Fruit fly (Drosophila melanogaster) whole organism, prepupa: ENCODE measurements around the gene Cyp6d4.

Experiments
- Blimp-1 ChIP-seq: fragments of 200-800 bp; sonication (Bioruptor generic); optimal IDR thresholded peaks from 3 replicates; lab custom pipeline; 2017; ENCODE audit warnings: missing biosample characterization, missing genetic modification characterization, mild to moderate bottlenecking, moderate library complexity, missing genetic modification reagents
- CG10631 ChIP-seq: fragments of 200-800 bp; sonication (Bioruptor generic); optimal IDR thresholded peaks from 2 replicates; lab custom pipeline; 2016; ENCODE audit warnings: missing biosample characterization, missing genetic modification characterization
- CG10669 ChIP-seq: fragments of 200-800 bp; sonication (Bioruptor generic); optimal IDR thresholded peaks from 3 replicates; lab custom pipeline; 2018; ENCODE audit warnings: missing biosample characterization, mild to moderate bottlenecking, missing genetic modification characterization, moderate library complexity
- CG15336 ChIP-seq: fragments of 200-800 bp; sonication (Bioruptor generic); IDR thresholded peaks from 2 replicates; pipeline ENCODE4 v1.3.6; 2022; ENCODE audit warnings: missing biosample characterization, missing genetic modification characterization
- CG1621 ChIP-seq: fragments of 200-800 bp; sonication (Bioruptor generic); optimal IDR thresholded peaks from 3 replicates; lab custom pipeline; 2018; ENCODE audit warnings: missing biosample characterization, mild to moderate bottlenecking, missing genetic modification characterization
- CG3032 ChIP-seq: fragments of 200-800 bp; optimal IDR thresholded peaks from 2 replicates; lab custom pipeline; 2019; ENCODE audit warnings: missing biosample characterization, mild to moderate bottlenecking, missing genetic modification characterization, moderate library complexity
- CG31627 ChIP-seq: fragments of 200-800 bp; sonication (Bioruptor generic); optimal IDR thresholded peaks from 3 replicates; lab custom pipeline; 2016; ENCODE audit warnings: missing biosample characterization, missing genetic modification characterization
- CG32006 ChIP-seq: fragments of 200-800 bp; sonication (Bioruptor generic); optimal IDR thresholded peaks from 3 replicates; lab custom pipeline; 2017; ENCODE audit warnings: missing biosample characterization, mild to moderate bottlenecking, missing genetic modification characterization
- CG3919 ChIP-seq: fragments of 200-800 bp; sonication (Bioruptor generic); optimal IDR thresholded peaks from 3 replicates; lab custom pipeline; 2016; ENCODE audit warnings: missing biosample characterization, missing genetic modification characterization
- CG4318 ChIP-seq: fragments of 200-800 bp; sonication (Bioruptor generic); optimal IDR thresholded peaks from 3 replicates; lab custom pipeline; 2017; ENCODE audit warnings: missing biosample characterization, mild to moderate bottlenecking, missing genetic modification characterization
- CG6163 ChIP-seq: fragments of 200-800 bp; sonication (Bioruptor generic); IDR thresholded peaks from 3 replicates; pipeline ENCODE4 v1.3.6; 2022; ENCODE audit warnings: missing biosample characterization, missing genetic modification characterization
- CG6276 ChIP-seq: fragments of 200-800 bp; sonication (Bioruptor generic); optimal IDR thresholded peaks from 2 replicates; lab custom pipeline; 2017; ENCODE audit warnings: missing biosample characterization, mild to moderate bottlenecking, missing genetic modification characterization
- CG6792 ChIP-seq: fragments of 200-800 bp; sonication (Bioruptor generic); optimal IDR thresholded peaks from 3 replicates; lab custom pipeline; 2016; ENCODE audit warnings: missing biosample characterization, missing genetic modification characterization
- CG6808 ChIP-seq: fragments of 200-800 bp; sonication (Bioruptor generic); optimal IDR thresholded peaks from 3 replicates; lab custom pipeline; 2017; ENCODE audit warnings: missing biosample characterization, missing genetic modification characterization, mild to moderate bottlenecking, moderate library complexity, missing genetic modification reagents
- CG6854 ChIP-seq: fragments of 200-800 bp; sonication (Bioruptor generic); optimal IDR thresholded peaks from 2 replicates; lab custom pipeline; 2017; ENCODE audit warnings: missing biosample characterization, mild to moderate bottlenecking, missing genetic modification characterization
- CG7368 ChIP-seq: fragments of 200-800 bp; sonication (Bioruptor generic); optimal IDR thresholded peaks from 3 replicates; lab custom pipeline; 2016; ENCODE audit warnings: missing biosample characterization, missing genetic modification characterization
- CG8119 ChIP-seq: fragments of 200-800 bp; sonication (Bioruptor generic); IDR thresholded peaks from 3 replicates; pipeline ENCODE4 v1.3.6; 2022; ENCODE audit warnings: missing biosample characterization, missing genetic modification characterization
- CG8319 ChIP-seq: fragments of 200-800 bp; sonication (Bioruptor generic); optimal IDR thresholded peaks from 3 replicates; lab custom pipeline; 2016; ENCODE audit warnings: missing biosample characterization, missing genetic modification characterization
- CG8632 ChIP-seq: fragments of 200-800 bp; sonication (Bioruptor generic); optimal IDR thresholded peaks from 3 replicates; lab custom pipeline; 2016; ENCODE audit warnings: missing biosample characterization, missing genetic modification characterization
- CG9139 ChIP-seq: fragments of 200-800 bp; sonication (Bioruptor generic); optimal IDR thresholded peaks from 3 replicates; lab custom pipeline; 2017; ENCODE audit warnings: missing biosample characterization, mild to moderate bottlenecking, missing genetic modification characterization
- Eip75B ChIP-seq: fragments of 200-800 bp; sonication (Bioruptor generic); optimal IDR thresholded peaks from 3 replicates; lab custom pipeline; 2016; ENCODE audit warnings: missing biosample characterization, missing genetic modification characterization
- Eip78C ChIP-seq: fragments of 200-800 bp; sonication (Bioruptor generic); peaks from one replicate; lab custom pipeline; 2016; ENCODE audit warnings: missing biosample characterization, missing genetic modification characterization
- Ets21C ChIP-seq: fragments of 200-800 bp; sonication (Bioruptor generic); optimal IDR thresholded peaks from 3 replicates; lab custom pipeline; 2016; ENCODE audit warnings: missing biosample characterization, missing genetic modification characterization
- Hr4 ChIP-seq: fragments of 200-800 bp; sonication (Bioruptor generic); optimal IDR thresholded peaks from 3 replicates; lab custom pipeline; 2016; ENCODE audit warnings: missing biosample characterization, missing genetic modification characterization
- Lpt ChIP-seq: fragments of 200-800 bp; sonication (Bioruptor generic); optimal IDR thresholded peaks from 3 replicates; lab custom pipeline; 2016; ENCODE audit warnings: missing biosample characterization, missing genetic modification characterization
- Met ChIP-seq: fragments of 200-800 bp; sonication (Bioruptor generic); optimal IDR thresholded peaks from 3 replicates; lab custom pipeline; 2016; ENCODE audit warnings: missing biosample characterization, missing genetic modification characterization
- OdsH ChIP-seq: fragments of 200-800 bp; sonication (Bioruptor generic); optimal IDR thresholded peaks from 3 replicates; lab custom pipeline; 2016; ENCODE audit warnings: missing biosample characterization, missing genetic modification characterization
- Smox ChIP-seq: fragments of 200-800 bp; sonication (Bioruptor generic); optimal IDR thresholded peaks from 3 replicates; lab custom pipeline; 2016; ENCODE audit warnings: missing biosample characterization, missing genetic modification characterization
- Sox14 ChIP-seq: fragments of 200-800 bp; sonication (Bioruptor generic); optimal IDR thresholded peaks from 3 replicates; lab custom pipeline; 2016; ENCODE audit warnings: missing biosample characterization, missing genetic modification characterization
- Sox15 ChIP-seq: fragments of 200-800 bp; sonication (Bioruptor generic); optimal IDR thresholded peaks from 3 replicates; lab custom pipeline; 2016; ENCODE audit warnings: missing biosample characterization, missing genetic modification characterization
- achi ChIP-seq: fragments of 200-800 bp; sonication (Bioruptor generic); optimal IDR thresholded peaks from 3 replicates; lab custom pipeline; 2016; ENCODE audit warnings: missing biosample characterization, missing genetic modification characterization
- acj6 ChIP-seq: fragments of 200-800 bp; sonication (Bioruptor generic); optimal IDR thresholded peaks from 3 replicates; lab custom pipeline; 2016; ENCODE audit warnings: missing biosample characterization, missing genetic modification characterization
- dac ChIP-seq: fragments of 200-800 bp; sonication (Bioruptor generic); optimal IDR thresholded peaks from 2 replicates; lab custom pipeline; 2017; ENCODE audit warnings: missing biosample characterization, mild to moderate bottlenecking, missing genetic modification characterization
- dsx ChIP-seq: fragments of 200-800 bp; optimal IDR thresholded peaks from 3 replicates; lab custom pipeline; 2019; ENCODE audit warnings: missing biosample characterization, mild to moderate bottlenecking, missing genetic modification characterization, moderate library complexity; ENCODE audit not compliant: poor library complexity, severe bottlenecking
- eg ChIP-seq: fragments of 200-800 bp; sonication (Bioruptor generic); IDR thresholded peaks from 3 replicates; pipeline ENCODE4 v1.3.6; 2022; ENCODE audit warnings: missing biosample characterization, missing genetic modification characterization
- fd59A ChIP-seq: fragments of 200-800 bp; sonication (Bioruptor generic); optimal IDR thresholded peaks from 2 replicates; lab custom pipeline; 2017; ENCODE audit warnings: missing biosample characterization, mild to moderate bottlenecking, missing genetic modification characterization, missing genetic modification reagents
- fd85E ChIP-seq: fragments of 200-800 bp; sonication (Bioruptor generic); optimal IDR thresholded peaks from 3 replicates; lab custom pipeline; 2016; ENCODE audit warnings: missing biosample characterization, missing genetic modification characterization
- lz ChIP-seq: fragments of 200-800 bp; sonication (Bioruptor generic); optimal IDR thresholded peaks from 3 replicates; lab custom pipeline; 2016; ENCODE audit warnings: missing biosample characterization, missing genetic modification characterization
- net ChIP-seq: fragments of 200-800 bp; sonication (Bioruptor generic); optimal IDR thresholded peaks from 3 replicates; lab custom pipeline; 2016; ENCODE audit warnings: missing biosample characterization, missing genetic modification characterization
- pdm3 ChIP-seq: fragments of 200-800 bp; sonication (Bioruptor generic); optimal IDR thresholded peaks from 3 replicates; lab custom pipeline; 2016; ENCODE audit warnings: missing biosample characterization, missing genetic modification characterization
- salr ChIP-seq, 2 experiments: fragments of 200-800 bp; sonication (Bioruptor generic); optimal IDR thresholded peaks; 3 replicates each; lab custom pipeline; 2016 to 2018; ENCODE audit warnings: missing biosample characterization in 2 of 2, missing genetic modification characterization in 2 of 2, mild to moderate bottlenecking in 1 of 2
- spab ChIP-seq: fragments of 200-800 bp; sonication (Bioruptor generic); optimal IDR thresholded peaks from 2 replicates; lab custom pipeline; 2017; ENCODE audit warnings: missing biosample characterization, mild to moderate bottlenecking, missing genetic modification characterization, missing genetic modification reagents
- ss ChIP-seq, 2 experiments: fragments of 200-800 bp; sonication (Bioruptor generic); optimal IDR thresholded peaks; 2 replicates in 1 of 2; 3 replicates in 1 of 2; lab custom pipeline; 2017 to 2018; ENCODE audit warnings: mild to moderate bottlenecking in 2 of 2, missing biosample characterization in 2 of 2, missing genetic modification characterization in 2 of 2, moderate library complexity in 1 of 2
- svp ChIP-seq: fragments of 200-800 bp; sonication (Bioruptor generic); peaks from one replicate; lab custom pipeline; 2016; ENCODE audit warnings: missing biosample characterization, missing genetic modification characterization
- vri ChIP-seq: fragments of 200-800 bp; sonication (Bioruptor generic); optimal IDR thresholded peaks from 3 replicates; lab custom pipeline; 2016; ENCODE audit warnings: missing biosample characterization, mild to moderate bottlenecking, missing genetic modification characterization

Cyp6d4 gene

dm6 chr3R:22666449-22667283 is 31.5 kb upstream of the Cyp6d4 start:
- TF ChIP-seq CG15336 (GFP tag; lab: Robert Waterston, UW), result no peak
- TF ChIP-seq eg (GFP tag; lab: Robert Waterston, UW), result 0 out of 3 replicates have a peak, but pooled peaks have one; percentile 43
- TF ChIP-seq CG8119 (GFP tag; lab: Robert Waterston, UW), result no peak; the same call in 2 of the 3 replicates
- no peak for TF ChIP-seq lz
- TF ChIP-seq CG7368 (GFP tag; lab: Kevin White, UChicago), result no peak
- TF ChIP-seq acj6, result no peak
- TF ChIP-seq Sox14, result no peak
- no peak for TF ChIP-seq CG32006 (GFP tag; lab: Kevin White, UChicago)
- TF ChIP-seq ss (GFP tag; optimal IDR thresholded peaks at IDR 0.05; lab: Kevin White, UChicago), result no peak
- TF ChIP-seq Ets21C (GFP tag; lab: Kevin White, UChicago), result no peak
- TF ChIP-seq net (GFP tag; lab: Kevin White, UChicago), result no peak
- peak; percentile 42; the same call in 1 of the 3 replicates for TF ChIP-seq CG6163
- TF ChIP-seq Eip75B (GFP tag; lab: Kevin White, UChicago), result peak; percentile 21
- peak; percentile 70 for TF ChIP-seq Eip78C
- no peak for TF ChIP-seq CG8319 (GFP tag; lab: Kevin White, UChicago)
- no peak for TF ChIP-seq dsx (GFP tag; lab: Kevin White, UChicago)
- TF ChIP-seq Blimp-1, result no peak
- TF ChIP-seq CG10631, result no peak
- TF ChIP-seq CG9139 (GFP tag; lab: Kevin White, UChicago), result peak; percentile 14
- no peak for TF ChIP-seq CG6808 (GFP tag; lab: Kevin White, UChicago)
- TF ChIP-seq CG1621, result peak; percentile 12
- TF ChIP-seq CG31627 (GFP tag; lab: Kevin White, UChicago), result no peak

dm6 chr3R:22667284-22667958 is 30.7 kb upstream of the Cyp6d4 start:
- TF ChIP-seq CG7368 (GFP tag; lab: Kevin White, UChicago) (peak; percentile 93), OdsH (GFP tag; lab: Kevin White, UChicago) (peak; percentile 95), CG6854 (GFP tag; lab: Kevin White, UChicago) (peak; percentile 65), CG3032 (tag; lab: Kevin White, UChicago) (peak; percentile 97), CG10631 (peak; percentile 92), Met (GFP tag; lab: Kevin White, UChicago) (peak; percentile 95), Lpt (GFP tag; lab: Kevin White, UChicago) (peak; percentile 95), Blimp-1 (peak; percentile 97), CG4318 (GFP tag; lab: Kevin White, UChicago) (peak; percentile 91), ss (GFP tag; optimal IDR thresholded peaks at IDR 0.05; lab: Kevin White, UChicago) (peak; percentile 91 to 96), CG6276 (GFP tag; lab: Kevin White, UChicago) (peak; percentile 91), CG15336 (GFP tag; lab: Robert Waterston, UW) (peak; percentile 95), spab (GFP tag; lab: Kevin White, UChicago) (peak; percentile 95), achi (peak; percentile 93), salr (GFP tag; optimal IDR thresholded peaks at IDR 0.05; lab: Kevin White, UChicago) (peak; percentile 82 to 97), dsx (GFP tag; lab: Kevin White, UChicago) (peak; percentile 97), CG31627 (GFP tag; lab: Kevin White, UChicago) (peak; percentile 95), net (GFP tag; lab: Kevin White, UChicago) (peak; percentile 93), CG8319 (GFP tag; lab: Kevin White, UChicago) (peak; percentile 94), Eip78C (peak; percentile 99), svp (peak; percentile 98), Smox (GFP tag; lab: Kevin White, UChicago) (peak; percentile 95), Sox15 (GFP tag; lab: Kevin White, UChicago) (peak; percentile 92), CG8632 (peak; percentile 92), pdm3 (GFP tag; lab: Kevin White, UChicago) (peak; percentile 97), CG10669 (GFP tag; lab: Kevin White, UChicago) (peak; percentile 93), lz (peak; percentile 93), CG3919 (peak; percentile 97), fd85E (peak; percentile 76), vri (GFP tag; lab: Kevin White, UChicago) (peak; percentile 73), Hr4 (GFP tag; lab: Kevin White, UChicago) (peak; percentile 95), CG32006 (GFP tag; lab: Kevin White, UChicago) (peak; percentile 97), fd59A (GFP tag; lab: Kevin White, UChicago) (peak; percentile 93), CG8119 (GFP tag; lab: Robert Waterston, UW) (peak; percentile 96), dac (GFP tag; lab: Kevin White, UChicago) (peak; percentile 77), Sox14 (peak; percentile 96), CG6792 (GFP tag; lab: Kevin White, UChicago) (peak; percentile 89)
